Worm (Caenorhabditis elegans) whole organism, L3 larva: ENCODE measurements around the gene EEED8.2.

Source experiments
- ama-1 ChIP-seq: fragments of 150-350 bp; optimal IDR thresholded peaks from 2 replicates; lab custom pipeline; 2018
- ceh-28 ChIP-seq: fragments of 150-350 bp; optimal IDR thresholded peaks from 2 replicates; lab custom pipeline; 2014; ENCODE audit warnings: missing biosample characterization, missing genetic modification reagents, missing genetic modification characterization
- ceh-9 ChIP-seq: sonication (generic microtip); optimal IDR thresholded peaks from 2 replicates; lab custom pipeline; 2018; ENCODE audit warnings: missing biosample characterization, missing genetic modification characterization
- daf-12 ChIP-seq: fragments of 150-350 bp; optimal IDR thresholded peaks from 2 replicates; lab custom pipeline; 2014; ENCODE audit warnings: missing biosample characterization, missing genetic modification reagents, missing genetic modification characterization
- elt-1 ChIP-seq: fragments of 150-350 bp; optimal IDR thresholded peaks from 2 replicates; lab custom pipeline; 2014; ENCODE audit warnings: missing biosample characterization, missing genetic modification characterization
- elt-2 ChIP-seq: sonication (generic microtip); optimal IDR thresholded peaks from 2 replicates; lab custom pipeline; 2016; ENCODE audit warnings: missing genetic modification reagents, mild to moderate bottlenecking, missing genetic modification characterization, missing compliant biosample characterization
- eor-1 ChIP-seq, 2 experiments: fragments of 150-350 bp; optimal IDR thresholded peaks; 2 replicates each; lab custom pipeline; 2014 to 2018; ENCODE audit warnings: missing biosample characterization in 2 of 2, missing genetic modification characterization in 2 of 2
- hmg-11 ChIP-seq: sonication (generic microtip); optimal IDR thresholded peaks from 2 replicates; lab custom pipeline; 2016; ENCODE audit warnings: missing genetic modification characterization, missing compliant biosample characterization
- nhr-77 ChIP-seq: fragments of 150-350 bp; optimal IDR thresholded peaks from 2 replicates; lab custom pipeline; 2014; ENCODE audit warnings: missing biosample characterization, missing genetic modification characterization
- skn-1 ChIP-seq: fragments of 150-350 bp; optimal IDR thresholded peaks from 2 replicates; lab custom pipeline; 2014; ENCODE audit warnings: missing biosample characterization, missing genetic modification characterization
- ztf-4 ChIP-seq: fragments of 150-350 bp; optimal IDR thresholded peaks from 2 replicates; lab custom pipeline; 2014; ENCODE audit warnings: missing biosample characterization, missing genetic modification characterization

- no peak for TF ChIP-seq hmg-11
- no peak for TF ChIP-seq eor-1 (tag; optimal IDR thresholded peaks at IDR 0.05; lab: Kevin White, UChicago)
- TF ChIP-seq nhr-77 (tag; lab: Kevin White, UChicago), result no peak
- no peak for TF ChIP-seq ama-1
- no peak for TF ChIP-seq ztf-4 (tag; lab: Kevin White, UChicago)
- no peak for TF ChIP-seq ceh-9
- no peak for TF ChIP-seq ceh-28
- TF ChIP-seq elt-2 (tag; lab: Kevin White, UChicago), result no peak
- TF ChIP-seq daf-12 (tag; lab: Kevin White, UChicago), result no peak
- TF ChIP-seq elt-1 (tag; lab: Kevin White, UChicago), result no peak
- TF ChIP-seq skn-1 (tag; lab: Kevin White, UChicago), result no peak
Measured at ce11 chrII:5384282-5384681, 32.2 kb upstream of the EEED8.2 start.
